Worm (Caenorhabditis elegans) whole organism, young adult: ENCODE measurements around the gene fis-1.
A peak's percentile ranks its signal among the peaks of the same experiment; 100 is the strongest.

Source experiments
- B0035.1 ChIP-seq: sonication (generic microtip); optimal IDR thresholded peaks from 2 replicates; lab custom pipeline; 2016; ENCODE audit warnings: missing genetic modification characterization, mild to moderate bottlenecking, missing compliant biosample characterization, missing genotype, missing genetic modification reagents
- B0336.3 ChIP-seq: fragments of 200-800 bp; sonication (Bioruptor generic); IDR thresholded peaks from 2 replicates; pipeline ENCODE4 v1.3.6; 2022; ENCODE audit warnings: missing genetic modification characterization, missing compliant biosample characterization
- F37B4.10 ChIP-seq: fragments of 200-800 bp; sonication (Bioruptor generic); IDR thresholded peaks from 2 replicates; pipeline ENCODE4 v1.3.6; 2022; ENCODE audit warnings: missing genetic modification characterization, missing compliant biosample characterization
- F49E8.2 ChIP-seq: sonication (generic microtip); optimal IDR thresholded peaks from 3 replicates; lab custom pipeline; 2017; ENCODE audit warnings: missing genetic modification characterization, mild to moderate bottlenecking, missing compliant biosample characterization, antibody characterized with exemption, moderate library complexity; ENCODE audit not compliant: insufficient read depth
- F57C9.4 ChIP-seq: sonication (generic microtip); optimal IDR thresholded peaks from 2 replicates; lab custom pipeline; 2017; ENCODE audit warnings: mild to moderate bottlenecking, missing genetic modification characterization, missing compliant biosample characterization
- Y56A3A.18 ChIP-seq: fragments of 200-800 bp; sonication (Bioruptor generic); IDR thresholded peaks from 2 replicates; pipeline ENCODE4 v1.3.6; 2022; ENCODE audit warnings: missing genetic modification reagents, missing genetic modification characterization, missing compliant biosample characterization
- aptf-3 ChIP-seq: fragments of 200-800 bp; sonication (Bioruptor generic); IDR thresholded peaks from 2 replicates; pipeline ENCODE4 v1.3.6; 2022; ENCODE audit warnings: missing genetic modification characterization, missing compliant biosample characterization
- ccch-3 ChIP-seq: fragments of 200-800 bp; sonication (Bioruptor generic); optimal IDR thresholded peaks from 2 replicates; lab custom pipeline; 2018; ENCODE audit warnings: mild to moderate bottlenecking, missing genetic modification characterization, missing compliant biosample characterization
- cebp-2 ChIP-seq: fragments of 200-800 bp; sonication (Bioruptor generic); IDR thresholded peaks from 2 replicates; pipeline ENCODE4 v1.3.6; 2022; ENCODE audit warnings: missing genetic modification characterization, missing compliant biosample characterization
- ceh-100 ChIP-seq: fragments of 200-800 bp; sonication (Bioruptor generic); IDR thresholded peaks from 2 replicates; pipeline ENCODE4 v1.3.6; 2022; ENCODE audit warnings: missing genetic modification reagents, missing genetic modification characterization, missing compliant biosample characterization
- ceh-27 ChIP-seq: fragments of 200-800 bp; sonication (Bioruptor generic); optimal IDR thresholded peaks from 2 replicates; lab custom pipeline; 2018; ENCODE audit warnings: mild to moderate bottlenecking, missing genetic modification characterization, moderate library complexity, missing compliant biosample characterization
- die-1 ChIP-seq: sonication (generic microtip); optimal IDR thresholded peaks from 2 replicates; lab custom pipeline; 2016; ENCODE audit warnings: missing genotype, mild to moderate bottlenecking, missing genetic modification characterization, missing compliant biosample characterization
- dox-1 ChIP-seq: fragments of 200-800 bp; sonication (Bioruptor generic); IDR thresholded peaks from 2 replicates; pipeline ENCODE4 v1.3.6; 2022; ENCODE audit warnings: missing genetic modification reagents, missing genetic modification characterization, missing compliant biosample characterization
- fkh-3 ChIP-seq: sonication (generic microtip); optimal IDR thresholded peaks from 2 replicates; lab custom pipeline; 2016; ENCODE audit warnings: mild to moderate bottlenecking, missing genetic modification characterization, missing compliant biosample characterization
- gei-17 ChIP-seq: fragments of 200-800 bp; sonication (Bioruptor generic); optimal IDR thresholded peaks from 2 replicates; lab custom pipeline; 2018; ENCODE audit warnings: mild to moderate bottlenecking, missing genetic modification characterization, missing compliant biosample characterization
- hmg-1.2 ChIP-seq: fragments of 200-800 bp; sonication (Bioruptor generic); IDR thresholded peaks from 2 replicates; pipeline ENCODE4 v1.3.6; 2022; ENCODE audit warnings: missing genetic modification reagents, missing genetic modification characterization, missing compliant biosample characterization
- lag-1 ChIP-seq: fragments of 200-800 bp; sonication (Bioruptor generic); IDR thresholded peaks from 2 replicates; pipeline ENCODE4 v1.3.6; 2022; ENCODE audit warnings: missing genetic modification reagents, missing genetic modification characterization, missing compliant biosample characterization
- lin-54 ChIP-seq: fragments of 200-800 bp; sonication (Bioruptor generic); optimal IDR thresholded peaks from 2 replicates; lab custom pipeline; 2018; ENCODE audit warnings: mild to moderate bottlenecking, missing genetic modification characterization, missing compliant biosample characterization
- lsy-27 ChIP-seq: sonication (generic microtip); optimal IDR thresholded peaks from 2 replicates; lab custom pipeline; 2017; ENCODE audit warnings: missing genetic modification characterization, mild to moderate bottlenecking, missing compliant biosample characterization, antibody characterized with exemption, missing genotype, borderline replicate concordance; ENCODE audit not compliant: insufficient read depth
- mel-28 ChIP-seq: sonication (generic microtip); optimal IDR thresholded peaks from 2 replicates; lab custom pipeline; 2016; ENCODE audit warnings: borderline replicate concordance, mild to moderate bottlenecking, missing genetic modification characterization, missing compliant biosample characterization
- nhr-80 ChIP-seq: sonication (generic microtip); optimal IDR thresholded peaks from 2 replicates; lab custom pipeline; 2016; ENCODE audit warnings: missing genetic modification characterization, missing compliant biosample characterization
- pha-4 ChIP-seq: fragments of 150-350 bp; sonication (generic microtip); optimal IDR thresholded peaks from 2 replicates; lab custom pipeline; 2014; ENCODE audit warnings: missing biosample characterization, missing genetic modification reagents, missing genetic modification characterization
- rec-8 ChIP-seq, 2 experiments: sonication (generic microtip); optimal IDR thresholded peaks; 2 replicates each; lab custom pipeline; 2016; ENCODE audit warnings: mild to moderate bottlenecking in 2 of 2, missing genetic modification characterization in 2 of 2, missing genetic modification reagents in 2 of 2, missing genotype in 2 of 2, missing biosample characterization in 1 of 2, missing compliant biosample characterization in 1 of 2, moderate library complexity in 1 of 2
- sea-2 ChIP-seq: fragments of 200-800 bp; sonication (Bioruptor generic); IDR thresholded peaks from 2 replicates; pipeline ENCODE4 v1.3.6; 2022; ENCODE audit warnings: missing genetic modification characterization, missing compliant biosample characterization
- snpc-1.3 ChIP-seq: sonication (generic microtip); optimal IDR thresholded peaks from 2 replicates; lab custom pipeline; 2017; ENCODE audit warnings: missing genetic modification characterization, mild to moderate bottlenecking, missing compliant biosample characterization, antibody characterized with exemption, moderate library complexity, missing genotype, missing genetic modification reagents; ENCODE audit not compliant: insufficient read depth
- snpc-4 ChIP-seq, 5 experiments: fragments of 150-350 bp in 1 of 5; sonication (generic microtip) in 4 of 5; optimal IDR thresholded peaks; 2 replicates each; lab custom pipeline; 2014 to 2018; ENCODE audit warnings: missing genetic modification characterization in 5 of 5, missing biosample characterization in 3 of 5, antibody characterized with exemption in 2 of 5, mild to moderate bottlenecking in 2 of 5, missing compliant biosample characterization in 2 of 5, missing genotype in 2 of 5, moderate library complexity in 2 of 5, missing genetic modification reagents in 1 of 5
- somi-1 ChIP-seq: fragments of 200-800 bp; sonication (Bioruptor generic); optimal IDR thresholded peaks from 2 replicates; lab custom pipeline; 2018; ENCODE audit warnings: mild to moderate bottlenecking, missing genetic modification characterization, missing compliant biosample characterization
- unc-62 ChIP-seq: fragments of 150-350 bp; optimal IDR thresholded peaks from 2 replicates; lab custom pipeline; 2014; ENCODE audit warnings: missing biosample characterization, missing genetic modification reagents, missing genetic modification characterization
- zfh-2 ChIP-seq: fragments of 200-800 bp; sonication (Bioruptor generic); conservative IDR thresholded peaks from 2 replicates; pipeline ENCODE4 v1.3.6; 2022; ENCODE audit warnings: missing genetic modification reagents, missing genetic modification characterization, missing compliant biosample characterization
- ztf-25 ChIP-seq: fragments of 200-800 bp; sonication (Bioruptor generic); IDR thresholded peaks from 2 replicates; pipeline ENCODE4 v1.3.6; 2022; ENCODE audit warnings: missing genetic modification reagents, missing genetic modification characterization, missing compliant biosample characterization
- ztf-26 ChIP-seq: sonication (generic microtip); optimal IDR thresholded peaks from 2 replicates; lab custom pipeline; 2017; ENCODE audit warnings: missing genetic modification characterization, missing compliant biosample characterization

The fis-1 gene

DNA sequence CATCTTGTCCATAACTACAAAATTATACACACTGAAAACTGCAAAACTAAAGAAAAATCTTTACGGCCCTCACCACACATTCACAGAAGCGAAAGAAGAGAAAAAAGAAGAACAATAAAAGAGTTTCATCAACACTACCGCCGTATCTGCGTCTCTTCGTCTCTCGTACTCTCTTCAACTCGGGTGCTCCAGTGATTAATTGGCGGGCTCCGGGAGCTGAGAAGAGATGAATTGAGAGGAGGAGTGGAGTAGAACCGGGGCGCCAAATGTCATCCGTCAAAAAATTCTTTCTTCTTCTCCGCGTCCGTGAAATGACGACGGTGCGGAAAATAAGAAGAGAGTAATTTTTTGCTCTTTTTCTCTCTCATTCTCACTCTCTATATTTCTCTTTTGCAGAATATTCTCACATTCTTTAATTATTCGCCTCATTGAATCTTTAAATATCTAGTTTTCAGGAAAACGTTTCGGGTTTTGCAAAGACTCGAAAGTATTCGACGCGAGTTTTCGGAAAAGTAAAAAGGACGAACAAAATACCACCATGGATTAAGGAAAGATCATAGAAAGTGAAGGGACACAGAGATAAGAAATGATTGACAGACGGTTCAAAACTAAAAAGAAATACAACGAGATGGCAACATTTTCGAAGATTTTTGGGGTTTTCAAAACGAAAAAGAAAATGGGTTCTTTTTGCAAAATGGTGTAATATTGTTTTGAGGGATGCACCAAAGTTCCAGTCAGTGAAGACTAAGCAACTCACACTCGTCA lies 47.3 kb upstream of the fis-1 start:
- no peak for TF ChIP-seq ceh-27 (GFP tag; lab: Kevin White, UChicago)
- peak; percentile 51; the same call in 1 of the 2 replicates for TF ChIP-seq hmg-1.2
- no peak for TF ChIP-seq ceh-100 (GFP tag; lab: Robert Waterston, UW)
- TF ChIP-seq somi-1 (GFP tag; lab: Kevin White, UChicago): peak; percentile 21
- no peak for TF ChIP-seq pha-4
- no peak for TF ChIP-seq die-1 (tag; lab: Kevin White, UChicago)

DNA sequence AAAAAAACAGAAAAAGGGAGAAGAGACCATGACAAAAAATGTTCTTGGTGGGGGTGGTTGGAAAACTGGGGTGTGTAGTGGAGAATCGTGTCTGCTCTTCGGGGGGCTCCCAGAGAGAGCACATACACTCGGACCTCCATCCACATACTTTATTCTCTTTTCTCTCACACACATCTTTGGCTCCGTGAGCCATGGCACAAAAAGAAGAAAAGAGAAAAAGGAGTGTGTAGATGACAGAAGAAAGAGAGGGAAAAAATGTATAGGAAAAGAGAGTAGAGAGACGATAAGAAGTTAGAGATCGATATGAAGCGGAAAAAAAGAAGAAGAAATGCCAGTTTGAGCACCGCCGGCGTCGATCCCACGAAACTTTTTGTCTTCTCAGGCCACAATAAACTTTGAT lies 46.0 kb upstream of the fis-1 start:
- peak; percentile 26; the same call in 1 of the 2 replicates for TF ChIP-seq zfh-2 (GFP tag; lab: Robert Waterston, UW)
- TF ChIP-seq hmg-1.2: 0 out of 2 replicates have a peak, but pooled peaks have one; percentile 17
- no peak for TF ChIP-seq gei-17 (GFP tag; lab: Kevin White, UChicago)

DNA sequence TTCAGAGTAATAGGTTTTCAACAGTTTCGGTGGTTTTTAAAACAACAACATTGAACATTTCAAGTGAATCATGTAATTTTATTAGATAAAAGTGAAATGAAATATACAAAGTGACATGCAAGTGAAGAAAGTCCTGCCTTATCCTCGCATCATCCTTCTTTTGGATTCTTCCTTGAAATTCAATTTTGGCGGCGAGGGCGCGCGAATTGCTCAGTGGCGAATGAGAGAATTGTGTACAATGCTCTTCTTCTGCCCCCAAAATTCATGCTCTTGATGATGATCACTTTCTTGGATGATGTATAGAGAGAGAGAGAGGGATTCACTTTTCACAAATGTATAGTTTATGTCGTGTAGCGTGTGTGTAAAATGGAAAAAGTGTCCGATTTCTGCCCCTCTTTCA lies 45.3 kb upstream of the fis-1 start:
- TF ChIP-seq Y56A3A.18 (GFP tag; lab: Robert Waterston, UW) (no peak), unc-62 (no peak), rec-8 (tag; optimal IDR thresholded peaks at IDR 0.05; lab: Kevin White, UChicago) (no peak), nhr-80 (tag; lab: Kevin White, UChicago) (no peak), F57C9.4 (tag; lab: Kevin White, UChicago) (no peak), snpc-4 (GFP tag; optimal IDR thresholded peaks at IDR 0.05; lab: Kevin White, UChicago) (no peak), snpc-4 (tag; optimal IDR thresholded peaks at IDR 0.05; lab: Kevin White, UChicago) (no peak), B0336.3 (GFP tag; lab: Robert Waterston, UW) (no peak)

DNA sequence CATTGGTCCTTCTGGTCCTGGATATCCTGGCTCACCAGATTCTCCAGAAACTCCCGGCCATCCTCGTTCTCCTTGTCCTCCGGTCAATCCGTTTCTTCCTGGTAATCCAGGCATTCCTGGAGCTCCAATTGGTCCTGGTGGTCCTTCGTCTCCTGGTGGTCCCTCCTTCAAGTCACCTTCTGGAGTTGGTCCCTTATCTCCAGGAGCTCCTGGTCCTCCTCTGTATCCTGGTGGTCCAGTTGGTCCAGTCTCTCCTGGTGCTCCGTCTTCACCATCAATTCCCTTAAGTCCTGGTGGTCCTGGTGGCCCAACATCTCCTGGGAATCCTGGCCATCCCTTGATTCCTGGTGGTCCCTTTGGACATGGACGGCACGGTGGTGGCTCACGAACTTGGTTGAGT lies 44.4 kb upstream of the fis-1 start:
- 0 out of 2 replicates have a peak, but pooled peaks have one; percentile 23 for TF ChIP-seq dox-1
- TF ChIP-seq die-1 (tag; lab: Kevin White, UChicago): no peak
- peak; percentile 74 for TF ChIP-seq zfh-2 (GFP tag; lab: Robert Waterston, UW)
- TF ChIP-seq ccch-3 (GFP tag; lab: Kevin White, UChicago): no peak

DNA sequence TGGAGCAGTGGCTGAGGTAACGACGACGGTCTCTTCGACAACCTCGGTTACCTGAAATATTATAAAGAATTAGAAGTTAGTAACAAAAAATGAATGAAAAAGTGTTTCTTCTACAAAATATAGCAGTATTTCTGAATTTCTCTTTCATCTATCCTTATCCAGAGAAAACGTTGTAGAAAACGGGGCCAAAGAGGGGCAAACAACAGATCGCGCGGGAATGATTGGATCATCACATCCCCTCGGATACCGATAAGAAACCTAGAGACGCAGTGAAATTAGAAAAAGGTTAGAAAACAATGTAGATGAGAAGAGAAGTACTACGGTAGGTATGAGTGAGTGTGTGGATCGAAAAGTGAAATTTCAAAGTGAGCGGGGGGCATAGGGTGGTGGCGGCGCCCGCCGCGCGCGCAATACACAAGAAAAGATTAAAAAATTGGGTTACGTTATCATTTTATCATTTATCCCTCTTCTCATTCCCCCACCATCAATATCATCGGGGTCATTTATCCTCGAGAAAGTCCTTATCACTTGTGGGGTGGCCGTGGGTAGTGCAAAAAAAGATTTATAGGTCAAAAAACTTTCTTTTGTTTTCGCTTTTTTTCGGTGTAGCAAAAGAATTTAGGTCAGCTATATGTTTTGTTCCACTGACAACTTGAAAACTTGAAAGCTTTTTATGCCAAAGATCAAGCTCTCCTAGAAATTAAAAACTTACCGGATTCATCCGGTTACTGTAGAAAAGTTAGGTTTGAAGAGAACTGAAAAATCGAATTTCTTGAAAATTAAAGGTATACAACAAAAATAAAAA lies 42.6 kb upstream of the fis-1 start, which contains the start of the genes dpy-10 and T14B4.19:
Gene dpy-10, minus strand, starts transcription at position 51 of the 805 bp plus-strand sequence.
Gene T14B4.19, minus strand, starts transcription at position 755 of the 805 bp plus-strand sequence.
- TF ChIP-seq lsy-27 (tag; lab: Kevin White, UChicago): no peak
- TF ChIP-seq F49E8.2 (tag; lab: Kevin White, UChicago): no peak
- TF ChIP-seq fkh-3: no peak
- no peak for TF ChIP-seq rec-8 (tag; optimal IDR thresholded peaks at IDR 0.05; lab: Kevin White, UChicago)
- no peak for TF ChIP-seq mel-28 (tag; lab: Kevin White, UChicago)
- no peak for TF ChIP-seq hmg-1.2
- TF ChIP-seq lin-54 (GFP tag; lab: Kevin White, UChicago): no peak
- TF ChIP-seq sea-2: no peak
- no peak for TF ChIP-seq snpc-1.3 (tag; lab: Kevin White, UChicago)
- no peak for TF ChIP-seq F37B4.10 (GFP tag; lab: Robert Waterston, UW)
- TF ChIP-seq ztf-25 (GFP tag; lab: Robert Waterston, UW): no peak
- no peak for TF ChIP-seq ztf-26 (tag; lab: Kevin White, UChicago)
- no peak for TF ChIP-seq aptf-3 (GFP tag; lab: Robert Waterston, UW)
- no peak for TF ChIP-seq cebp-2 (GFP tag; lab: Robert Waterston, UW)
- no peak for TF ChIP-seq lag-1
- no peak for TF ChIP-seq B0035.1 (tag; lab: Kevin White, UChicago)
